Fruit fly (Drosophila melanogaster) whole organism, pupa: ENCODE data around the gene RapGAP1.

Experiments used
- CG13204 ChIP-seq: fragments of 200-800 bp; sonication (Bioruptor generic); optimal IDR thresholded peaks from 2 replicates; lab custom pipeline; 2018; ENCODE audit warnings: missing biosample characterization, mild to moderate bottlenecking, missing genetic modification characterization, moderate library complexity
- CG4496 ChIP-seq: fragments of 200-800 bp; sonication (Bioruptor generic); IDR thresholded peaks from 3 replicates; pipeline ENCODE4 v1.3.6; 2022; ENCODE audit warnings: missing biosample characterization, missing genetic modification characterization
- CG8301 ChIP-seq: fragments of 200-800 bp; sonication (Bioruptor generic); optimal IDR thresholded peaks from 2 replicates; lab custom pipeline; 2018; ENCODE audit warnings: missing biosample characterization, mild to moderate bottlenecking, missing genetic modification characterization
- CG9948 ChIP-seq: fragments of 200-800 bp; sonication (Bioruptor generic); optimal IDR thresholded peaks from 2 replicates; lab custom pipeline; 2018; ENCODE audit warnings: missing biosample characterization, mild to moderate bottlenecking, missing genetic modification characterization, moderate library complexity
- D1 ChIP-seq: fragments of 200-800 bp; sonication (Bioruptor generic); optimal IDR thresholded peaks from 2 replicates; lab custom pipeline; 2018; ENCODE audit warnings: missing biosample characterization, mild to moderate bottlenecking, missing genetic modification characterization, moderate library complexity
- Ets98B ChIP-seq: fragments of 200-800 bp; sonication (Bioruptor generic); IDR thresholded peaks from 2 replicates; pipeline ENCODE4 v1.3.6; 2022; ENCODE audit warnings: missing biosample characterization, missing genetic modification characterization
- gl ChIP-seq: fragments of 200-800 bp; sonication (Bioruptor generic); optimal IDR thresholded peaks from 2 replicates; lab custom pipeline; 2018; ENCODE audit warnings: missing biosample characterization, mild to moderate bottlenecking, missing genetic modification characterization

DNA sequence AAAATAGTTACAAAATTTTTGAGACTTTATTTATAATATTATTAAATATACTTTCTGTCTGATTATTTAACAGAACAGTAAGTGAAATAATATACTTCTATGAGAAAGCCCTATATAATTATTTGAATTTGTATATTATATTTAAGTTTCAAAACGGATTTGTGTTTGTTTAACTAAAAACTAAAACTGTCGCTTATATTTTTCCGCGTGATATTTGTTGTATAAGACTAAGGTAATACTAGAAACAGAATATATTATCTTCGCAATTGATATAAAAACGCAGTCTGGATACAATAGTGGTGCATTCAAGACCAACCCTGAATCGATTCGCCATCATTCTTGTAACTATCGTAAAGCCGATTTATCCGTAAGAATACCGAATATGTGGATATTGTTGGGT is 26.5 kb upstream of the RapGAP1 start, which contains the start of gene Cyp4d21:
- TF ChIP-seq CG4496 (no peak), D1 (no peak), CG9948 (tag; lab: Kevin White, UChicago) (no peak), gl (tag; lab: Kevin White, UChicago) (no peak), Ets98B (no peak), CG13204 (GFP tag; lab: Kevin White, UChicago) (no peak), CG8301 (tag; lab: Kevin White, UChicago) (no peak)
